Worm (Caenorhabditis elegans): ENCODE data around the gene F22F7.2.

The F22F7.2 gene

ce11 chrV:2119529-2119928, 3.1 kb upstream of the F22F7.2 start, which contains the start of gene F22F7.11 (continued):
- TF ChIP-seq lsl-1 (GFP tag; optimal IDR thresholded peaks at IDR 0.05): no peak

DNA sequence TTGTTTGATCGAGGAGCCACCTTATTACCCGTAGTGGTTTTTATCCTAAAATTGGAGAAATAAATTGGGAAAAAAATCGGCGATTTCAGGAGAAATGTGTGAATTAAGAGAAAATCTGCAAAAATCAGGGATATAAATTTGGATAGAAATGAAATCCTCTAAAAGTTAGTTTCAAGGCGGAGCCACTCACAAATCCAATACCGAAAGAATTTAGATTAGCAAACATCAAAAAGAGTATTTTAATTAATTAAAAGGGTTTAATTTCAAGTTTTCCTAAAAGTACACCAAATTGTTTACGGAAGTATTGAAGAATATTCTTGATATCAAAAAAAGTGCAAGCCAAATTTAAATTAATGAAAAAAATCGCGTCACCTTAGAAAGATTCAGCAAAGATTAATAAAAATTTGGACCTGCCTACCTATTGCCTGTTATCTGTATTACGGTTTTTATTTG, 646 bp upstream of the F22F7.2 start, which contains the start of gene F22F7.8:
TSS of gene F22F7.8 (minus strand) at position 51 of the 453 bp plus-strand sequence.
- TF ChIP-seq gei-17 (GFP tag; optimal IDR thresholded peaks at IDR 0.05) (no peak), C06A6.2 (GFP tag; conservative IDR thresholded peaks at IDR 0.05) (no peak), him-1 (tag; optimal IDR thresholded peaks at IDR 0.05) (no peak), ztf-18 (tag; optimal IDR thresholded peaks at IDR 0.05) (no peak), dpl-1 (GFP tag; optimal IDR thresholded peaks at IDR 0.05) (no peak)

- peak; percentile 62 for TF ChIP-seq nhr-80 (tag; optimal IDR thresholded peaks at IDR 0.05)
- TF ChIP-seq Y95B8A.8 (GFP tag; IDR thresholded peaks at IDR 0.05): no peak
Measured at ce11 chrV:2123164-2123563, 582 bp downstream of the F22F7.2 start.

ce11 chrV:2126554-2126953, 4.0 kb downstream of the F22F7.2 start:
- TF ChIP-seq hsf-1 (GFP tag; IDR thresholded peaks at IDR 0.05) (no peak), madf-8 (GFP tag; conservative IDR thresholded peaks at IDR 0.05) (peak; percentile 34), efl-1 (GFP tag; optimal IDR thresholded peaks at IDR 0.05) (peak; percentile 25), ZK185.1 (tag; optimal IDR thresholded peaks at IDR 0.05; ENCODE audit: poor library complexity, severe bottlenecking) (no peak), Y79H2A.3 (GFP tag; conservative IDR thresholded peaks at IDR 0.05) (no peak)

- TF ChIP-seq F33H1.4 (GFP tag; IDR thresholded peaks at IDR 0.05) (peak; percentile 27), ztf-3 (GFP tag; optimal IDR thresholded peaks at IDR 0.05) (no peak), attf-5 (GFP tag; optimal IDR thresholded peaks at IDR 0.05) (no peak), Y95B8A.8 (GFP tag; IDR thresholded peaks at IDR 0.05) (no peak), F57A8.1 (GFP tag; optimal IDR thresholded peaks at IDR 0.05) (no peak), tbp1 (GFP tag; optimal IDR thresholded peaks at IDR 0.05) (no peak), F10E7.11 (tag; optimal IDR thresholded peaks at IDR 0.05) (no peak), B0261.1 (tag; optimal IDR thresholded peaks at IDR 0.05) (no peak), let-607 (tag; optimal IDR thresholded peaks at IDR 0.05) (no peak), snpc-3.4 (tag; optimal IDR thresholded peaks at IDR 0.05) (no peak), egl-18 (GFP tag; IDR thresholded peaks at IDR 0.05) (no peak), sptf-2 (GFP tag; optimal IDR thresholded peaks at IDR 0.05) (no peak), cebp-1 (GFP tag; IDR thresholded peaks at IDR 0.05) (no peak), cebp-1 (tag; optimal IDR thresholded peaks at IDR 0.05) (peak; percentile 24), sea-2 (GFP tag; IDR thresholded peaks at IDR 0.05) (no peak), rec-8 (tag; optimal IDR thresholded peaks at IDR 0.05) (peak in 1 of 2 experiments; percentile 2), F57C9.4 (tag; optimal IDR thresholded peaks at IDR 0.05) (no peak), nhr-90 (tag; optimal IDR thresholded peaks at IDR 0.05) (no peak), snpc-1.3 (tag; optimal IDR thresholded peaks at IDR 0.05; ENCODE audit: insufficient read depth) (no peak), zim-3 (tag; optimal IDR thresholded peaks at IDR 0.05) (no peak), lin-54 (GFP tag; optimal IDR thresholded peaks at IDR 0.05) (peak; percentile 79), lin-26 (GFP tag; IDR thresholded peaks at IDR 0.05) (no peak), F37B4.10 (GFP tag; IDR thresholded peaks at IDR 0.05) (no peak), chd-7 (tag; optimal IDR thresholded peaks at IDR 0.05) (no peak), him-1 (tag; optimal IDR thresholded peaks at IDR 0.05) (no peak), ekl-4 (GFP tag; IDR thresholded peaks at IDR 0.05) (peak; percentile 9; the same call in 1 of the 2 replicates), C06A6.2 (GFP tag; conservative IDR thresholded peaks at IDR 0.05) (no peak), B0035.1 (tag; optimal IDR thresholded peaks at IDR 0.05) (no peak), ccch-3 (GFP tag; optimal IDR thresholded peaks at IDR 0.05) (no peak), ztf-25 (GFP tag; IDR thresholded peaks at IDR 0.05) (no peak)
Measured at ce11 chrV:2126996-2127585, 4.5 kb downstream of the F22F7.2 start, which contains the start of gene ldp-1. ldp-1 (plus strand) TSS chrV:2127535.

Measured in whole organism, young adult.